Worm (Caenorhabditis elegans) whole organism, L3 larva: ENCODE data around the gene F36A4.5.

Experiments
- ZK546.5 ChIP-seq: sonication (generic microtip); optimal IDR thresholded peaks from 2 replicates; lab custom pipeline; 2017; ENCODE audit warnings: missing biosample characterization, missing genetic modification characterization
- aly-2 ChIP-seq: fragments of 150-350 bp; optimal IDR thresholded peaks from 2 replicates; lab custom pipeline; 2014; ENCODE audit warnings: missing biosample characterization, missing genetic modification characterization
- ama-1 ChIP-seq: fragments of 150-350 bp; optimal IDR thresholded peaks from 2 replicates; lab custom pipeline; 2018
- ceh-28 ChIP-seq: fragments of 150-350 bp; optimal IDR thresholded peaks from 2 replicates; lab custom pipeline; 2014; ENCODE audit warnings: missing biosample characterization, missing genetic modification reagents, missing genetic modification characterization
- ceh-82 ChIP-seq: fragments of 150-350 bp; optimal IDR thresholded peaks from 2 replicates; lab custom pipeline; 2014; ENCODE audit warnings: missing biosample characterization, missing genetic modification characterization
- ceh-9 ChIP-seq: sonication (generic microtip); optimal IDR thresholded peaks from 2 replicates; lab custom pipeline; 2018; ENCODE audit warnings: missing biosample characterization, missing genetic modification characterization
- daf-12 ChIP-seq: fragments of 150-350 bp; optimal IDR thresholded peaks from 2 replicates; lab custom pipeline; 2014; ENCODE audit warnings: missing biosample characterization, missing genetic modification reagents, missing genetic modification characterization
- egl-5 ChIP-seq: fragments of 150-350 bp; optimal IDR thresholded peaks from 2 replicates; lab custom pipeline; 2017; ENCODE audit warnings: missing biosample characterization, missing genetic modification reagents, missing genetic modification characterization, inconsistent platforms
- elt-2 ChIP-seq: sonication (generic microtip); optimal IDR thresholded peaks from 2 replicates; lab custom pipeline; 2016; ENCODE audit warnings: missing genetic modification reagents, mild to moderate bottlenecking, missing genetic modification characterization, missing compliant biosample characterization
- elt-3 ChIP-seq, 3 experiments: fragments of 150-350 bp in 1 of 3; sonication (generic microtip) in 2 of 3; optimal IDR thresholded peaks; 2 replicates in 2 of 3; 4 replicates in 1 of 3; lab custom pipeline; 2014 to 2017; ENCODE audit warnings: missing biosample characterization in 3 of 3, missing genetic modification characterization in 3 of 3
- eor-1 ChIP-seq, 2 experiments: fragments of 150-350 bp; optimal IDR thresholded peaks; 2 replicates each; lab custom pipeline; 2014 to 2018; ENCODE audit warnings: missing biosample characterization in 2 of 2, missing genetic modification characterization in 2 of 2
- fos-1 ChIP-seq: fragments of 150-350 bp; optimal IDR thresholded peaks from 2 replicates; lab custom pipeline; 2014; ENCODE audit warnings: missing biosample characterization, missing genetic modification characterization
- hmg-11 ChIP-seq: sonication (generic microtip); optimal IDR thresholded peaks from 2 replicates; lab custom pipeline; 2016; ENCODE audit warnings: missing genetic modification characterization, missing compliant biosample characterization
- jun-1 ChIP-seq: fragments of 150-350 bp; optimal IDR thresholded peaks from 2 replicates; lab custom pipeline; 2014; ENCODE audit warnings: missing biosample characterization, missing genetic modification reagents, missing genetic modification characterization
- lin-15B ChIP-seq: fragments of 150-350 bp; optimal IDR thresholded peaks from 2 replicates; lab custom pipeline; 2014; ENCODE audit warnings: missing biosample characterization, missing genetic modification characterization
- lin-39 ChIP-seq: fragments of 150-350 bp; optimal IDR thresholded peaks from 2 replicates; lab custom pipeline; 2018; ENCODE audit warnings: missing biosample characterization, missing genetic modification reagents, missing genetic modification characterization
- mdl-1 ChIP-seq: fragments of 150-350 bp; optimal IDR thresholded peaks from 2 replicates; lab custom pipeline; 2014; ENCODE audit warnings: missing biosample characterization, missing genetic modification characterization
- mml-1 ChIP-seq: fragments of 150-350 bp; sonication (generic microtip); optimal IDR thresholded peaks from 3 replicates; lab custom pipeline; 2014; ENCODE audit warnings: missing biosample characterization, missing genetic modification characterization
- nfya-1 ChIP-seq: sonication (generic microtip); optimal IDR thresholded peaks from 2 replicates; lab custom pipeline; 2017; ENCODE audit warnings: missing genetic modification characterization, mild to moderate bottlenecking, missing compliant biosample characterization, antibody characterized with exemption, moderate library complexity; ENCODE audit not compliant: insufficient read depth
- nhr-12 ChIP-seq: fragments of 150-350 bp; optimal IDR thresholded peaks from 2 replicates; lab custom pipeline; 2014; ENCODE audit warnings: missing biosample characterization, missing genetic modification characterization
- nhr-23 ChIP-seq: fragments of 150-350 bp; optimal IDR thresholded peaks from 2 replicates; lab custom pipeline; 2014; ENCODE audit warnings: missing biosample characterization, missing genetic modification reagents, missing genetic modification characterization
- nhr-25 ChIP-seq: sonication (generic microtip); optimal IDR thresholded peaks from 2 replicates; lab custom pipeline; 2017; ENCODE audit warnings: missing biosample characterization, missing genetic modification characterization
- nhr-28 ChIP-seq: fragments of 150-350 bp; optimal IDR thresholded peaks from 2 replicates; lab custom pipeline; 2014; ENCODE audit warnings: missing biosample characterization, missing genetic modification characterization
- nhr-43 ChIP-seq: sonication (generic microtip); optimal IDR thresholded peaks from 2 replicates; lab custom pipeline; 2016; ENCODE audit warnings: mild to moderate bottlenecking, missing genetic modification characterization, missing compliant biosample characterization; ENCODE audit not compliant: poor library complexity, severe bottlenecking
- nhr-67 ChIP-seq: fragments of 150-350 bp; optimal IDR thresholded peaks from 2 replicates; lab custom pipeline; 2014; ENCODE audit warnings: missing biosample characterization, missing genetic modification characterization
- nhr-76 ChIP-seq: fragments of 150-350 bp; sonication (generic microtip); optimal IDR thresholded peaks from 5 replicates; lab custom pipeline; 2014; ENCODE audit warnings: missing biosample characterization, missing genetic modification characterization
- pha-4 ChIP-seq: fragments of 150-350 bp; optimal IDR thresholded peaks from 2 replicates; lab custom pipeline; 2014; ENCODE audit warnings: missing biosample characterization, missing genetic modification reagents, missing genetic modification characterization
- pqm-1 ChIP-seq: fragments of 150-350 bp; optimal IDR thresholded peaks from 2 replicates; lab custom pipeline; 2017; ENCODE audit warnings: missing biosample characterization, missing genetic modification characterization, inconsistent platforms
- skn-1 ChIP-seq: fragments of 150-350 bp; optimal IDR thresholded peaks from 2 replicates; lab custom pipeline; 2014; ENCODE audit warnings: missing biosample characterization, missing genetic modification characterization
- tbx-2 ChIP-seq: sonication (generic microtip); optimal IDR thresholded peaks from 2 replicates; lab custom pipeline; 2016; ENCODE audit warnings: mild to moderate bottlenecking, missing genetic modification characterization, missing compliant biosample characterization
- unc-39 ChIP-seq: sonication (generic microtip); optimal IDR thresholded peaks from 4 replicates; lab custom pipeline; 2017; ENCODE audit warnings: missing biosample characterization, missing genetic modification characterization
- unc-62 ChIP-seq: fragments of 150-350 bp; sonication (generic microtip); optimal IDR thresholded peaks from 4 replicates; lab custom pipeline; 2014; ENCODE audit warnings: missing biosample characterization, missing genetic modification reagents, missing genetic modification characterization
- zag-1 ChIP-seq: fragments of 150-350 bp; optimal IDR thresholded peaks from 2 replicates; lab custom pipeline; 2014; ENCODE audit warnings: missing biosample characterization, missing genetic modification characterization
- ztf-11 ChIP-seq: fragments of 150-350 bp; optimal IDR thresholded peaks from 2 replicates; lab custom pipeline; 2014; ENCODE audit warnings: missing biosample characterization, missing genetic modification characterization

The F36A4.5 gene

ce11 chrIV:4277694-4278093, 12.4 kb downstream of the F36A4.5 start, which contains the start of gene nhr-78:
Gene nhr-78 (minus strand): TSS chrIV:4277875.
- TF ChIP-seq ceh-28 (tag; lab: Kevin White, UChicago) (peak; percentile 52), pqm-1 (peak; percentile 23), egl-5 (tag; lab: Kevin White, UChicago) (no peak), elt-2 (peak; percentile 27)

- TF ChIP-seq daf-12 (tag; lab: Kevin White, UChicago), result no peak
- no peak for TF ChIP-seq unc-62 (GFP tag; lab: Kevin White, UChicago)
- TF ChIP-seq nhr-67 (tag; lab: Kevin White, UChicago), result no peak
- no peak for TF ChIP-seq nhr-28 (tag; lab: Kevin White, UChicago)
- TF ChIP-seq egl-5 (tag; lab: Kevin White, UChicago), result no peak
Observed at ce11 chrIV:4284020-4284419, 18.7 kb downstream of the F36A4.5 start, which contains the start of gene F15E6.6. Gene F15E6.6 (minus strand): TSS chrIV:4284120.

ce11 chrIV:4284989-4285388, 19.7 kb downstream of the F36A4.5 start:
- TF ChIP-seq ZK546.5 (tag; lab: Kevin White, UChicago) (no peak), elt-2 (peak; percentile 64), ama-1 (lab: Kevin White, UChicago) (no peak), skn-1 (tag; lab: Kevin White, UChicago) (no peak), jun-1 (tag; lab: Kevin White, UChicago) (no peak), daf-12 (tag; lab: Kevin White, UChicago) (no peak), pqm-1 (peak; percentile 48)

- no peak for TF ChIP-seq nhr-12 (tag; lab: Kevin White, UChicago)
- no peak for TF ChIP-seq lin-15B
- no peak for TF ChIP-seq zag-1 (tag; lab: Kevin White, UChicago)
- no peak for TF ChIP-seq ceh-28 (tag; lab: Kevin White, UChicago)
- no peak for TF ChIP-seq mml-1 (tag; lab: Kevin White, UChicago)
- TF ChIP-seq egl-5 (tag; lab: Kevin White, UChicago), result no peak
- TF ChIP-seq unc-39 (tag; lab: Kevin White, UChicago), result no peak
- no peak for TF ChIP-seq elt-3 (tag; optimal IDR thresholded peaks at IDR 0.05; lab: Kevin White, UChicago)
- TF ChIP-seq nhr-25 (tag; lab: Kevin White, UChicago), result no peak
- TF ChIP-seq ceh-9, result no peak
- TF ChIP-seq mdl-1, result no peak
- no peak for TF ChIP-seq tbx-2
- TF ChIP-seq nhr-67 (tag; lab: Kevin White, UChicago), result no peak
Observed at ce11 chrIV:4288332-4288731, 23.0 kb downstream of the F36A4.5 start, which contains the start of gene srv-4. Gene srv-4 (minus strand): TSS chrIV:4288432.

ce11 chrIV:4289267-4289666, 23.9 kb downstream of the F36A4.5 start, which contains the start of gene F15E6.5:
Gene F15E6.5 (plus strand): TSS chrIV:4289567.
- TF ChIP-seq elt-2 (no peak), fos-1 (tag; lab: Kevin White, UChicago) (no peak), ztf-11 (no peak), pha-4 (no peak), nhr-25 (tag; lab: Kevin White, UChicago) (no peak), nhr-76 (tag; lab: Kevin White, UChicago) (no peak), hmg-11 (tag; lab: Kevin White, UChicago) (no peak), nhr-12 (tag; lab: Kevin White, UChicago) (no peak), aly-2 (tag; lab: Kevin White, UChicago) (no peak), elt-3 (tag; optimal IDR thresholded peaks at IDR 0.05; lab: Kevin White, UChicago) (no peak), unc-62 (GFP tag; lab: Kevin White, UChicago) (no peak), zag-1 (tag; lab: Kevin White, UChicago) (no peak), lin-39 (tag; lab: Kevin White, UChicago) (no peak), nhr-23 (tag; lab: Kevin White, UChicago) (no peak), nfya-1 (tag; lab: Kevin White, UChicago) (no peak), tbx-2 (no peak), eor-1 (tag; optimal IDR thresholded peaks at IDR 0.05; lab: Kevin White, UChicago) (no peak)

ce11 chrIV:4290472-4290871, 25.1 kb downstream of the F36A4.5 start, which contains the start of gene dct-7:
Gene dct-7 (minus strand): TSS chrIV:4290572.
- TF ChIP-seq nhr-43 (tag; lab: Kevin White, UChicago), result peak; percentile 30
- no peak for TF ChIP-seq aly-2 (tag; lab: Kevin White, UChicago)
- no peak for TF ChIP-seq ceh-82
- TF ChIP-seq tbx-2, result no peak
